Fruit fly (Drosophila melanogaster) whole organism, wandering third instar larva: Measurements from ENCODE around the gene CG14642.

Experiments
- Hnf4 ChIP-seq: fragments of 200-800 bp; sonication (Bioruptor generic); optimal IDR thresholded peaks from 2 replicates; lab custom pipeline; 2016; ENCODE audit warnings: missing biosample characterization, mild to moderate bottlenecking, missing genetic modification characterization
- OdsH ChIP-seq: fragments of 200-800 bp; sonication (Bioruptor generic); optimal IDR thresholded peaks from 2 replicates; lab custom pipeline; 2016; ENCODE audit warnings: missing biosample characterization, mild to moderate bottlenecking, missing genetic modification characterization
- Rel ChIP-seq, 2 experiments: fragments of 200-800 bp; sonication (Bioruptor generic) in 1 of 2; optimal IDR thresholded peaks; 2 replicates in 1 of 2; 3 replicates in 1 of 2; lab custom pipeline; 2016 to 2019; ENCODE audit warnings: mild to moderate bottlenecking in 2 of 2, missing biosample characterization in 2 of 2, missing genetic modification characterization in 2 of 2, moderate library complexity in 1 of 2
- brk ChIP-seq: fragments of 200-800 bp; sonication (Bioruptor generic); optimal IDR thresholded peaks from 2 replicates; lab custom pipeline; 2016; ENCODE audit warnings: missing biosample characterization, mild to moderate bottlenecking, missing genetic modification characterization
- h ChIP-seq: fragments of 200-800 bp; sonication (Bioruptor generic); optimal IDR thresholded peaks from 3 replicates; lab custom pipeline; 2016; ENCODE audit warnings: missing biosample characterization, mild to moderate bottlenecking, missing genetic modification characterization
- psq ChIP-seq: fragments of 200-800 bp; sonication (Bioruptor generic); optimal IDR thresholded peaks from 3 replicates; lab custom pipeline; 2017; ENCODE audit warnings: missing biosample characterization, mild to moderate bottlenecking, missing genetic modification characterization, moderate library complexity
- sage ChIP-seq: fragments of 200-800 bp; sonication (Bioruptor generic); optimal IDR thresholded peaks from 2 replicates; lab custom pipeline; 2016; ENCODE audit warnings: missing biosample characterization, mild to moderate bottlenecking, missing genetic modification characterization

DNA sequence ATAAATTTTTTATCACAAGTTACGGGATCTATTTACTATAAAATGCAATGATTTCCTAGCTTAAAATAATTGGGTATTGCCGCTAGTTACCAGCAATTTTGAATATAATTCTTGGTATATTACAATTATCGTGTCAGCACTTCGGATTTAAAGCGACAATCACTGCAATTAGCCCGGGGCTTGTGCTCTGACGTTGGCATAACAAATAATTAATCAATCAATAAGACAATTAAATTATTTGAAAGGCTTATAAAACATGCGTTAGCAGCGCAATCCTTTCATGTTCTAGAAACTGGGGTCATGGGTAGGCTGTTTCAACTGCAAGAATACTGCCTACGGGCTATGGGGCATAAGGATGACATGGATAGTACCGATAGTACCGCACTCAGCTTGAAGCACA, 14.2 kb upstream of the CG14642 start, which contains the start of gene Or82a:
- TF ChIP-seq brk (GFP tag; lab: Kevin White, UChicago) = no peak
- no peak for TF ChIP-seq OdsH (GFP tag; lab: Kevin White, UChicago)
- TF ChIP-seq Hnf4 = no peak
- TF ChIP-seq sage (GFP tag; lab: Kevin White, UChicago) = no peak
- no peak for TF ChIP-seq Rel (GFP tag; optimal IDR thresholded peaks at IDR 0.05; lab: Kevin White, UChicago)
- TF ChIP-seq Rel (tag; optimal IDR thresholded peaks at IDR 0.05; lab: Kevin White, UChicago) = no peak
- no peak for TF ChIP-seq h (GFP tag; lab: Kevin White, UChicago)
- TF ChIP-seq psq (GFP tag; lab: Kevin White, UChicago) = no peak
